Fruit fly (Drosophila melanogaster) whole organism, pupa: ENCODE data around the gene CG6005.
A peak's percentile ranks its signal among the peaks of the same experiment; 100 is the strongest.

ENCODE experiments used
- CG10348 ChIP-seq: fragments of 200-800 bp; sonication (Bioruptor generic); IDR thresholded peaks from 2 replicates; pipeline ENCODE4 v1.3.6; 2022; ENCODE audit warnings: missing biosample characterization, missing genetic modification characterization
- CG12605 ChIP-seq: fragments of 200-800 bp; sonication (Bioruptor generic); IDR thresholded peaks from 2 replicates; pipeline ENCODE4 v1.3.6; 2022; ENCODE audit warnings: missing biosample characterization, missing genetic modification characterization
- CG13204 ChIP-seq: fragments of 200-800 bp; sonication (Bioruptor generic); optimal IDR thresholded peaks from 2 replicates; lab custom pipeline; 2018; ENCODE audit warnings: missing biosample characterization, mild to moderate bottlenecking, missing genetic modification characterization, moderate library complexity
- CG14655 ChIP-seq: fragments of 200-800 bp; sonication (Bioruptor generic); optimal IDR thresholded peaks from 3 replicates; lab custom pipeline; 2017; ENCODE audit warnings: mild to moderate bottlenecking, missing biosample characterization, missing genetic modification reagents, missing genetic modification characterization
- CG15710 ChIP-seq: fragments of 200-800 bp; sonication (Bioruptor generic); optimal IDR thresholded peaks from 2 replicates; lab custom pipeline; 2018; ENCODE audit warnings: missing biosample characterization, mild to moderate bottlenecking, missing genetic modification characterization, moderate library complexity
- CG17806 ChIP-seq: fragments of 200-800 bp; sonication (Bioruptor generic); optimal IDR thresholded peaks from 2 replicates; lab custom pipeline; 2018; ENCODE audit warnings: missing biosample characterization, mild to moderate bottlenecking, missing genetic modification characterization, moderate library complexity
- CG32121 ChIP-seq: fragments of 200-800 bp; sonication (Bioruptor generic); IDR thresholded peaks from 2 replicates; pipeline ENCODE4 v1.3.6; 2022; ENCODE audit warnings: missing biosample characterization, missing genetic modification characterization
- CG34367 ChIP-seq: fragments of 200-800 bp; sonication (Bioruptor generic); optimal IDR thresholded peaks from 2 replicates; lab custom pipeline; 2018; ENCODE audit warnings: missing biosample characterization, mild to moderate bottlenecking, missing genetic modification characterization
- CG4496 ChIP-seq: fragments of 200-800 bp; sonication (Bioruptor generic); IDR thresholded peaks from 3 replicates; pipeline ENCODE4 v1.3.6; 2022; ENCODE audit warnings: missing biosample characterization, missing genetic modification characterization
- CG8159 ChIP-seq: fragments of 200-800 bp; sonication (Bioruptor generic); optimal IDR thresholded peaks from 3 replicates; lab custom pipeline; 2018; ENCODE audit warnings: missing biosample characterization, mild to moderate bottlenecking, missing genetic modification characterization, moderate library complexity
- CG8301 ChIP-seq: fragments of 200-800 bp; sonication (Bioruptor generic); optimal IDR thresholded peaks from 2 replicates; lab custom pipeline; 2018; ENCODE audit warnings: missing biosample characterization, mild to moderate bottlenecking, missing genetic modification characterization
- CG9948 ChIP-seq: fragments of 200-800 bp; sonication (Bioruptor generic); optimal IDR thresholded peaks from 2 replicates; lab custom pipeline; 2018; ENCODE audit warnings: missing biosample characterization, mild to moderate bottlenecking, missing genetic modification characterization, moderate library complexity
- D1 ChIP-seq: fragments of 200-800 bp; sonication (Bioruptor generic); optimal IDR thresholded peaks from 2 replicates; lab custom pipeline; 2018; ENCODE audit warnings: missing biosample characterization, mild to moderate bottlenecking, missing genetic modification characterization, moderate library complexity
- EcR ChIP-seq: fragments of 200-800 bp; sonication (Bioruptor generic); optimal IDR thresholded peaks from 3 replicates; lab custom pipeline; 2019; ENCODE audit warnings: missing biosample characterization, missing genetic modification characterization, mild to moderate bottlenecking, moderate library complexity, missing genetic modification reagents
- Ets98B ChIP-seq: fragments of 200-800 bp; sonication (Bioruptor generic); IDR thresholded peaks from 2 replicates; pipeline ENCODE4 v1.3.6; 2022; ENCODE audit warnings: missing biosample characterization, missing genetic modification characterization
- Pif1A ChIP-seq: fragments of 200-800 bp; sonication (Bioruptor generic); optimal IDR thresholded peaks from 3 replicates; lab custom pipeline; 2016; ENCODE audit warnings: missing biosample characterization, missing genetic modification characterization
- Pif1B ChIP-seq: fragments of 200-800 bp; sonication (Bioruptor generic); optimal IDR thresholded peaks from 3 replicates; lab custom pipeline; 2016; ENCODE audit warnings: missing biosample characterization, missing genetic modification characterization
- Snoo ChIP-seq: fragments of 200-800 bp; sonication (Bioruptor generic); optimal IDR thresholded peaks from 3 replicates; lab custom pipeline; 2017; ENCODE audit warnings: missing biosample characterization, mild to moderate bottlenecking, missing genetic modification characterization, inconsistent platforms
- fd96Ca ChIP-seq: fragments of 200-800 bp; sonication (Bioruptor generic); IDR thresholded peaks from 3 replicates; pipeline ENCODE4 v1.3.6; 2022; ENCODE audit warnings: missing biosample characterization, missing genetic modification characterization
- gl ChIP-seq: fragments of 200-800 bp; sonication (Bioruptor generic); optimal IDR thresholded peaks from 2 replicates; lab custom pipeline; 2018; ENCODE audit warnings: missing biosample characterization, mild to moderate bottlenecking, missing genetic modification characterization
- rn ChIP-seq: fragments of 200-800 bp; sonication (Bioruptor generic); IDR thresholded peaks from 2 replicates; pipeline ENCODE4 v1.3.6; 2022; ENCODE audit warnings: missing biosample characterization, missing genetic modification characterization

CG6005 gene

DNA sequence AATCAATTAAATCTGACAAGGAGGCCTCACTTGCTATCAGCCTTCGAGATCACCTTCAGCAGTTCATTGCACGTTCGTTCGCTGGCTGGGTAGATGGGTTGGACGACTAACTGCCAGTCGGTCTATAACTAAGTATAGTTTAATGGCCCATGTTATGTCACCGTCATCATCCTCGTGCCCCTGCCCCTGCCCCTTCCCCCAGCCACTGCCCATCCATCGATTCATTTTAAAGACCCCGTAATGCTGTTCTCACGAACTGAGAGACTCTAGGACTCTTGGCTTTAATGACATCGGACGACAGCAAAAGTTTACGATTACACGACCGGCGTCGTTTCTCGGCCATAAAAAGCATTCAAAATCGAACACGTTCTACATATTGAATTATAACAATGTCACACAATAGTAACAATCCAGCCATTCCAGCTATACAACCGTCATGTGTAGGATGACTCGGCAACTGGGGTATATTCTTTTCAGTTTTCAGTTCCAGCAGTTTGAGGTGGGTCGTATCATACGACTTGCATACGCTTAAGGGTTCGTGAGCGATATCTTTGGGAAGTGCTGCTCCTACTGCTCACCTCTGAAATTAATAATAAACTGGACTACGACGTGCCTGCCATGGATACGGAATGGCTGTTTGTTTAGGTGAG is 43.3 kb upstream of the CG6005 start:
- TF ChIP-seq EcR (GFP tag; lab: Kevin White, UChicago) (peak; percentile 93), CG8301 (no peak)

DNA sequence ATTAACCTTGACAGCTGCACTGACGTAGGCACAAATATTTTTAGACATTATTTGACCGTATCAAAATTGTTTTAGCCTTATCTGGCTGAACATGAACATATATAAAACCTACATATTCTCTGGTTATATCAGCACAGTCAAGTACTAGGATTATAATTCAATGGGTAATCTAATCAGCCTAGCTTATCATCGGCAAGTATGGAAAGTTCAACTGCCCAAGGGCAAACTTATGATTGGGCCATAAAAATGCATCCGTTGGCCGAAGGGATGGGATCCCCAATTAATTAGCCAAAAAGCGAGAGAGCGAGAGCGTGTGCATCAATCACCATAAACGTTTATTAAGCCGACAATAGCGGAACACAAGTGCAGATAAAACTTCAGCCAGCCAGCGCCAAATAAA is 41.6 kb upstream of the CG6005 start:
- no peak for TF ChIP-seq D1 (tag; lab: Kevin White, UChicago)
- TF ChIP-seq CG32121 (GFP tag; lab: Robert Waterston, UW), result no peak
- TF ChIP-seq CG14655 (GFP tag; lab: Kevin White, UChicago), result no peak
- TF ChIP-seq CG12605 (GFP tag; lab: Robert Waterston, UW), result no peak

DNA sequence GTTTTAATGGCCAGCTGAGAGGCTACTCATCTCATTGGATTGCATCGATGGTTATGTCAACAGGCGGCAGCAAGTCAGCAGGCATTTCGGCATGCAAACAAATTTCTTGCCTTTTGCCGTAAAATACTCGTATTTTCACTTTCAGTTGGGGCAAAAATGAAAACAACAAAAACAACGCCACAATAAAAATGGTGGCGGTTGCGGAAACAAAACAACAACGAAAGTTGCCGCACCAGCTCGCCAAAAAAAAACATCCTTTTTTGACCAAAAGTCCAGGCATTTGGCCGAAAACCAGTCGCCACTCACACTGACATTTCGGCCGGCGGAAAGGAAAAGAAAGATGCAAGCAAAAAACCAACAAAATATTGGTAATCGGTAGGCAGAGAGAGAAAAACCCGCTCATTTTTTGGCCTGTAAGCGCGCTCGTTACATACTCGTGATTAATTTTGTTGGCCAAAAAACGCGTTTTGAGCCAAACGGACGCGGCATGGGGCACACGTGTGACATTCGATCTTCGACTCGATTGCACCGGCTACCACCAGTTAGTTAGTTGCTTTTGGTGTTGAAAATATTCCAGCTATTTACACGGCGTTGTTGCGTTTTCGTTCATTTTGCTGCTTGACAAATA is 40.3 kb upstream of the CG6005 start:
- TF ChIP-seq CG13204 (GFP tag; lab: Kevin White, UChicago) (no peak), CG4496 (GFP tag; lab: Robert Waterston, UW) (peak; percentile 40; the same call in 1 of the 3 replicates), CG32121 (GFP tag; lab: Robert Waterston, UW) (no peak), EcR (GFP tag; lab: Kevin White, UChicago) (no peak), D1 (tag; lab: Kevin White, UChicago) (no peak), CG9948 (tag; lab: Kevin White, UChicago) (no peak), CG10348 (GFP tag; lab: Robert Waterston, UW) (no peak), CG8159 (no peak), Pif1B (GFP tag; lab: Kevin White, UChicago) (peak; percentile 35), Ets98B (peak; percentile 15; the same call in 1 of the 2 replicates), gl (tag; lab: Kevin White, UChicago) (no peak), CG12605 (GFP tag; lab: Robert Waterston, UW) (no peak), rn (GFP tag; lab: Robert Waterston, UW) (no peak), CG17806 (tag; lab: Kevin White, UChicago) (no peak), fd96Ca (GFP tag; lab: Robert Waterston, UW) (no peak), Snoo (peak; percentile 67), CG8301 (no peak), CG15710 (tag; lab: Kevin White, UChicago) (no peak), CG34367 (tag; lab: Kevin White, UChicago) (no peak), Pif1A (GFP tag; lab: Kevin White, UChicago) (no peak), CG14655 (GFP tag; lab: Kevin White, UChicago) (no peak)

dm6 chr3R:19062549-19062948 is 38.7 kb upstream of the CG6005 start:
- no peak for TF ChIP-seq CG17806 (tag; lab: Kevin White, UChicago)
- TF ChIP-seq rn (GFP tag; lab: Robert Waterston, UW), result no peak
- no peak for TF ChIP-seq CG12605 (GFP tag; lab: Robert Waterston, UW)
- no peak for TF ChIP-seq CG4496 (GFP tag; lab: Robert Waterston, UW)
- TF ChIP-seq fd96Ca (GFP tag; lab: Robert Waterston, UW), result no peak
- TF ChIP-seq CG8301, result no peak
- no peak for TF ChIP-seq CG15710 (tag; lab: Kevin White, UChicago)
- TF ChIP-seq Pif1A (GFP tag; lab: Kevin White, UChicago), result no peak
- TF ChIP-seq CG14655 (GFP tag; lab: Kevin White, UChicago), result no peak

- TF ChIP-seq CG14655 (GFP tag; lab: Kevin White, UChicago) (no peak), CG10348 (GFP tag; lab: Robert Waterston, UW) (no peak), CG13204 (GFP tag; lab: Kevin White, UChicago) (no peak), CG34367 (tag; lab: Kevin White, UChicago) (no peak), Ets98B (no peak), gl (tag; lab: Kevin White, UChicago) (peak; percentile 13), CG32121 (GFP tag; lab: Robert Waterston, UW) (no peak), CG12605 (GFP tag; lab: Robert Waterston, UW) (no peak), EcR (GFP tag; lab: Kevin White, UChicago) (peak; percentile 60), Pif1A (GFP tag; lab: Kevin White, UChicago) (no peak)
- TF ChIP-seq, all 21 proteins: peak for 2
Observed at dm6 chr3R:19060173-19060572, 36.3 kb upstream of the CG6005 start.

dm6 chr3R:19059285-19059684 is 35.5 kb upstream of the CG6005 start:
- TF ChIP-seq CG8159, result no peak
- peak; percentile 4 for TF ChIP-seq CG13204 (GFP tag; lab: Kevin White, UChicago)
- peak; percentile 32; the same call in 1 of the 3 replicates for TF ChIP-seq CG4496 (GFP tag; lab: Robert Waterston, UW)
- no peak for TF ChIP-seq CG32121 (GFP tag; lab: Robert Waterston, UW)
- TF ChIP-seq CG8301, result no peak
- TF ChIP-seq Snoo, result no peak

DNA sequence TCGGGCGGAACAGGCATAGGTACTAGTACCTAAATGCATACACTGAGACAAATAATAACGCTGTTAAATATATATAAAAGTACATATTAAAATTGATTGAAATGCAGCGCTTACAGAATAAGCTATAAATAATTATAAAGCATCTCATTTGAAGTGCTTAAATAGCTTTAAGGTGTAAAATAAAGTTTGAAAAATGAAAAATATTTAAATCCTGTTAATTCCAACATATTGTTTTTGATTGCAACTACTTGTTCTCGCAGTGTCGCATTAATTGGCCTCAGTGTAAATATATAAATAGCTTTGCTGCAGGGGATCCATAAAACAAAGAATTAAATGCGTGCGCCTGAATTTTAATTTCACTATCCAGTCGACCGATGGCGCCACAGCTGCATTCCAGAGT is 34.6 kb upstream of the CG6005 start:
- no peak for TF ChIP-seq gl (tag; lab: Kevin White, UChicago)
- no peak for TF ChIP-seq EcR (GFP tag; lab: Kevin White, UChicago)
- TF ChIP-seq CG10348 (GFP tag; lab: Robert Waterston, UW), result no peak
- TF ChIP-seq fd96Ca (GFP tag; lab: Robert Waterston, UW), result no peak
- TF ChIP-seq CG9948 (tag; lab: Kevin White, UChicago), result peak; percentile 22
- TF ChIP-seq CG12605 (GFP tag; lab: Robert Waterston, UW), result no peak
- TF ChIP-seq Pif1A (GFP tag; lab: Kevin White, UChicago), result no peak
- no peak for TF ChIP-seq Ets98B
- TF ChIP-seq CG15710 (tag; lab: Kevin White, UChicago), result peak; percentile 16
- TF ChIP-seq CG8159, result peak; percentile 55
- TF ChIP-seq CG17806 (tag; lab: Kevin White, UChicago), result peak; percentile 39
- TF ChIP-seq rn (GFP tag; lab: Robert Waterston, UW), result no peak
- no peak for TF ChIP-seq Pif1B (GFP tag; lab: Kevin White, UChicago)
- no peak for TF ChIP-seq CG34367 (tag; lab: Kevin White, UChicago)
- TF ChIP-seq CG14655 (GFP tag; lab: Kevin White, UChicago), result peak; percentile 0
- TF ChIP-seq CG13204 (GFP tag; lab: Kevin White, UChicago), result no peak
- TF ChIP-seq CG32121 (GFP tag; lab: Robert Waterston, UW), result no peak
- no peak for TF ChIP-seq Snoo
- TF ChIP-seq D1 (tag; lab: Kevin White, UChicago), result no peak
- peak; percentile 23 for TF ChIP-seq CG8301
- TF ChIP-seq CG4496 (GFP tag; lab: Robert Waterston, UW), result no peak
